Worm (Caenorhabditis elegans): ENCODE measurements around the gene nhr-164.

ce11 chrV:15253529-15253928, 18.0 kb upstream of the nhr-164 start, which contains the start of gene srbc-75:
- TF ChIP-seq F49E8.2 (tag; optimal IDR thresholded peaks at IDR 0.05; ENCODE audit: insufficient read depth) (no peak), mes-4 (tag; optimal IDR thresholded peaks at IDR 0.05) (no peak), Y79H2A.3 (GFP tag; conservative IDR thresholded peaks at IDR 0.05) (no peak), zim-3 (tag; optimal IDR thresholded peaks at IDR 0.05) (no peak), ZK185.1 (tag; optimal IDR thresholded peaks at IDR 0.05; ENCODE audit: poor library complexity, severe bottlenecking) (no peak), ztf-26 (tag; optimal IDR thresholded peaks at IDR 0.05) (no peak)

All from whole organism, young adult.